Worm (Caenorhabditis elegans) whole organism, L4 larva: ENCODE measurements around the gene R02F11.10.

Experiments
- ama-1 ChIP-seq: fragments of 150-350 bp; optimal IDR thresholded peaks from 2 replicates; lab custom pipeline; 2014; ENCODE audit warnings: inconsistent platforms, mixed read lengths
- dpl-1 ChIP-seq: fragments of 150-350 bp; optimal IDR thresholded peaks from 2 replicates; lab custom pipeline; 2014; ENCODE audit warnings: missing biosample characterization, missing genetic modification reagents, missing genetic modification characterization
- duxl-1 ChIP-seq: sonication (generic microtip); optimal IDR thresholded peaks from 2 replicates; lab custom pipeline; 2016; ENCODE audit warnings: mild to moderate bottlenecking, missing genetic modification characterization, moderate library complexity, missing compliant biosample characterization; ENCODE audit not compliant: poor library complexity
- hmg-1.1 ChIP-seq: fragments of 200-800 bp; sonication (Bioruptor generic); IDR thresholded peaks from 2 replicates; pipeline ENCODE4 v1.3.6; 2022; ENCODE audit warnings: missing genetic modification reagents, missing genetic modification characterization, missing compliant biosample characterization
- mxl-3 ChIP-seq: fragments of 200-800 bp; sonication (Bioruptor generic); optimal IDR thresholded peaks from 2 replicates; lab custom pipeline; 2018; ENCODE audit warnings: mild to moderate bottlenecking, missing genetic modification characterization, missing compliant biosample characterization
- nhr-11 ChIP-seq: fragments of 150-350 bp; optimal IDR thresholded peaks from 2 replicates; lab custom pipeline; 2014; ENCODE audit warnings: missing biosample characterization, missing genetic modification characterization
- unc-39 ChIP-seq: sonication (generic microtip); optimal IDR thresholded peaks from 2 replicates; lab custom pipeline; 2017; ENCODE audit warnings: missing biosample characterization, missing genetic modification characterization
- unc-62 ChIP-seq, 3 experiments: fragments of 150-350 bp in 1 of 3; sonication (generic microtip); optimal IDR thresholded peaks in 2 of 3; peaks in 1 of 3; 1 replicate in 1 of 3; 2 replicates in 2 of 3; lab custom pipeline; 2014 to 2017; ENCODE audit warnings: missing biosample characterization in 3 of 3, missing genetic modification characterization in 3 of 3, missing genetic modification reagents in 3 of 3, missing genotype in 1 of 3

- no peak for TF ChIP-seq duxl-1
- TF ChIP-seq dpl-1 (GFP tag; lab: Kevin White, UChicago): no peak
- TF ChIP-seq unc-62 (GFP tag; optimal IDR thresholded peaks at IDR 0.05 in 1 of 2; lab: Kevin White, UChicago): no peak
- no peak for TF ChIP-seq unc-62 (tag; optimal IDR thresholded peaks at IDR 0.05; lab: Kevin White, UChicago)
- TF ChIP-seq mxl-3: no peak
- no peak for TF ChIP-seq hmg-1.1
- no peak for TF ChIP-seq unc-39
- no peak for TF ChIP-seq nhr-11
- TF ChIP-seq ama-1 (lab: Kevin White, UChicago): no peak
These were observed 2.6 kb downstream of the R02F11.10 start, which contains the start of gene R02F11.11 for ce11 chrV:4791569-4791968.
